Worm (Caenorhabditis elegans): ENCODE measurements around the gene sbt-1.

The sbt-1 gene

ce11 chrV:20837765-20838164, 9.1 kb upstream of the sbt-1 start, which contains the start of gene mrps-12:
TSS of gene mrps-12 (plus strand) at chrV:20838080.
- TF ChIP-seq unc-62 (GFP tag; optimal IDR thresholded peaks at IDR 0.05): no peak

ce11 chrV:20832554-20832963, 3.9 kb upstream of the sbt-1 start:
- TF ChIP-seq unc-62 (GFP tag; optimal IDR thresholded peaks at IDR 0.05): no peak

- TF ChIP-seq unc-62 (GFP tag; optimal IDR thresholded peaks at IDR 0.05): no peak
Measured at ce11 chrV:20831867-20832266, 3.2 kb upstream of the sbt-1 start.

- no peak for TF ChIP-seq unc-62 (GFP tag; optimal IDR thresholded peaks at IDR 0.05)
Measured at ce11 chrV:20830409-20830808, 1.7 kb upstream of the sbt-1 start.

ce11 chrV:20829511-20829910, 830 bp upstream of the sbt-1 start, which contains the start of gene num-1:
TSS of gene num-1 (plus strand) at chrV:20829811.
- no peak for TF ChIP-seq unc-62 (GFP tag; optimal IDR thresholded peaks at IDR 0.05)

- TF ChIP-seq unc-62 (GFP tag; optimal IDR thresholded peaks at IDR 0.05): no peak
Measured at ce11 chrV:20826618-20827017, 2.1 kb downstream of the sbt-1 start.

ce11 chrV:20824962-20825609, 3.6 kb downstream of the sbt-1 start, which contains the start of the genes gcy-22 and grl-14:
TSS of gene gcy-22 (minus strand) at chrV:20825062.
TSS of gene grl-14 (plus strand) at chrV:20825559.
- no peak for TF ChIP-seq unc-62 (GFP tag; optimal IDR thresholded peaks at IDR 0.05)

ce11 chrV:20820033-20820432, 8.6 kb downstream of the sbt-1 start, which contains the start of gene T03D8.6:
TSS of gene T03D8.6 (minus strand) at chrV:20820330.
- no peak for TF ChIP-seq unc-62 (GFP tag; optimal IDR thresholded peaks at IDR 0.05)

- no peak for TF ChIP-seq unc-62 (GFP tag; optimal IDR thresholded peaks at IDR 0.05)
Measured at ce11 chrV:20815842-20816241, 12.8 kb downstream of the sbt-1 start, which contains the start of gene sshk-1. TSS of gene sshk-1 (plus strand) at chrV:20816142.

- no peak for TF ChIP-seq unc-62 (GFP tag; optimal IDR thresholded peaks at IDR 0.05)
Measured at ce11 chrV:20814424-20814823, 14.3 kb downstream of the sbt-1 start, which contains the start of gene Y44A6D.7. TSS of gene Y44A6D.7 (plus strand) at chrV:20814724.

- TF ChIP-seq unc-62 (GFP tag; optimal IDR thresholded peaks at IDR 0.05): no peak
Measured at ce11 chrV:20813646-20814045, 15.0 kb downstream of the sbt-1 start.

- no peak for TF ChIP-seq unc-62 (GFP tag; optimal IDR thresholded peaks at IDR 0.05)
Measured at ce11 chrV:20807038-20807437, 21.6 kb downstream of the sbt-1 start, which contains the start of gene Y44A6D.6. TSS of gene Y44A6D.6 (plus strand) at chrV:20807338.

ce11 chrV:20802906-20803305, 25.8 kb downstream of the sbt-1 start, which contains the start of gene Y44A6D.5:
TSS of gene Y44A6D.5 (minus strand) at chrV:20803006.
- TF ChIP-seq unc-62 (GFP tag; optimal IDR thresholded peaks at IDR 0.05): no peak

- TF ChIP-seq unc-62 (GFP tag; optimal IDR thresholded peaks at IDR 0.05): no peak
Measured at ce11 chrV:20797918-20798317, 30.8 kb downstream of the sbt-1 start, which contains the start of gene sdf-9. TSS of gene sdf-9 (plus strand) at chrV:20798218.

- TF ChIP-seq unc-62 (GFP tag; optimal IDR thresholded peaks at IDR 0.05): no peak
Measured at ce11 chrV:20793761-20794160, 34.9 kb downstream of the sbt-1 start.

- TF ChIP-seq unc-62 (GFP tag; optimal IDR thresholded peaks at IDR 0.05): no peak
Measured at ce11 chrV:20792371-20792890, 36.2 kb downstream of the sbt-1 start, which contains the start of gene Y44A6D.3. TSS of gene Y44A6D.3 (minus strand) at chrV:20792421.

- TF ChIP-seq unc-62 (GFP tag; optimal IDR thresholded peaks at IDR 0.05): no peak
Measured at ce11 chrV:20790616-20791015, 38.1 kb downstream of the sbt-1 start.
